Fruit fly (Drosophila melanogaster) whole organism, prepupa: ENCODE data around the gene CG13306.

Experiments
- Blimp-1 ChIP-seq: fragments of 200-800 bp; sonication (Bioruptor generic); optimal IDR thresholded peaks from 3 replicates; lab custom pipeline; 2017; ENCODE audit warnings: missing biosample characterization, missing genetic modification characterization, mild to moderate bottlenecking, moderate library complexity, missing genetic modification reagents
- CG10631 ChIP-seq: fragments of 200-800 bp; sonication (Bioruptor generic); optimal IDR thresholded peaks from 2 replicates; lab custom pipeline; 2016; ENCODE audit warnings: missing biosample characterization, missing genetic modification characterization
- CG11294 ChIP-seq: fragments of 200-800 bp; sonication (Bioruptor generic); IDR thresholded peaks from 2 replicates; pipeline ENCODE4 v1.3.6; 2022; ENCODE audit warnings: missing biosample characterization, missing genetic modification characterization
- CG11762 ChIP-seq: fragments of 200-800 bp; sonication (Bioruptor generic); optimal IDR thresholded peaks from 3 replicates; lab custom pipeline; 2016; ENCODE audit warnings: missing biosample characterization, missing genetic modification characterization; ENCODE audit not compliant: insufficient read depth
- CG11902 ChIP-seq: fragments of 200-800 bp; sonication (Bioruptor generic); optimal IDR thresholded peaks from 3 replicates; lab custom pipeline; 2016; ENCODE audit warnings: missing biosample characterization, missing genetic modification characterization
- CG15336 ChIP-seq: fragments of 200-800 bp; sonication (Bioruptor generic); IDR thresholded peaks from 2 replicates; pipeline ENCODE4 v1.3.6; 2022; ENCODE audit warnings: missing biosample characterization, missing genetic modification characterization
- CG1621 ChIP-seq: fragments of 200-800 bp; sonication (Bioruptor generic); optimal IDR thresholded peaks from 3 replicates; lab custom pipeline; 2018; ENCODE audit warnings: missing biosample characterization, mild to moderate bottlenecking, missing genetic modification characterization
- CG16779 ChIP-seq: fragments of 200-800 bp; sonication (Bioruptor generic); optimal IDR thresholded peaks from 3 replicates; lab custom pipeline; 2017; ENCODE audit warnings: missing biosample characterization, mild to moderate bottlenecking, missing genetic modification characterization
- CG3032 ChIP-seq: fragments of 200-800 bp; optimal IDR thresholded peaks from 2 replicates; lab custom pipeline; 2019; ENCODE audit warnings: missing biosample characterization, mild to moderate bottlenecking, missing genetic modification characterization, moderate library complexity
- CG31627 ChIP-seq: fragments of 200-800 bp; sonication (Bioruptor generic); optimal IDR thresholded peaks from 3 replicates; lab custom pipeline; 2016; ENCODE audit warnings: missing biosample characterization, missing genetic modification characterization
- CG32006 ChIP-seq: fragments of 200-800 bp; sonication (Bioruptor generic); optimal IDR thresholded peaks from 3 replicates; lab custom pipeline; 2017; ENCODE audit warnings: missing biosample characterization, mild to moderate bottlenecking, missing genetic modification characterization
- CG34406 ChIP-seq: fragments of 200-800 bp; sonication (Bioruptor generic); optimal IDR thresholded peaks from 3 replicates; lab custom pipeline; 2016; ENCODE audit warnings: missing biosample characterization, missing genetic modification characterization
- CG3919 ChIP-seq: fragments of 200-800 bp; sonication (Bioruptor generic); optimal IDR thresholded peaks from 3 replicates; lab custom pipeline; 2016; ENCODE audit warnings: missing biosample characterization, missing genetic modification characterization
- CG4318 ChIP-seq: fragments of 200-800 bp; sonication (Bioruptor generic); optimal IDR thresholded peaks from 3 replicates; lab custom pipeline; 2017; ENCODE audit warnings: missing biosample characterization, mild to moderate bottlenecking, missing genetic modification characterization
- CG6276 ChIP-seq: fragments of 200-800 bp; sonication (Bioruptor generic); optimal IDR thresholded peaks from 2 replicates; lab custom pipeline; 2017; ENCODE audit warnings: missing biosample characterization, mild to moderate bottlenecking, missing genetic modification characterization
- CG6792 ChIP-seq: fragments of 200-800 bp; sonication (Bioruptor generic); optimal IDR thresholded peaks from 3 replicates; lab custom pipeline; 2016; ENCODE audit warnings: missing biosample characterization, missing genetic modification characterization
- CG6854 ChIP-seq: fragments of 200-800 bp; sonication (Bioruptor generic); optimal IDR thresholded peaks from 2 replicates; lab custom pipeline; 2017; ENCODE audit warnings: missing biosample characterization, mild to moderate bottlenecking, missing genetic modification characterization
- CG7368 ChIP-seq: fragments of 200-800 bp; sonication (Bioruptor generic); optimal IDR thresholded peaks from 3 replicates; lab custom pipeline; 2016; ENCODE audit warnings: missing biosample characterization, missing genetic modification characterization
- CG8119 ChIP-seq: fragments of 200-800 bp; sonication (Bioruptor generic); IDR thresholded peaks from 3 replicates; pipeline ENCODE4 v1.3.6; 2022; ENCODE audit warnings: missing biosample characterization, missing genetic modification characterization
- CG8632 ChIP-seq: fragments of 200-800 bp; sonication (Bioruptor generic); optimal IDR thresholded peaks from 3 replicates; lab custom pipeline; 2016; ENCODE audit warnings: missing biosample characterization, missing genetic modification characterization
- Eip75B ChIP-seq: fragments of 200-800 bp; sonication (Bioruptor generic); optimal IDR thresholded peaks from 3 replicates; lab custom pipeline; 2016; ENCODE audit warnings: missing biosample characterization, missing genetic modification characterization
- Eip78C ChIP-seq: fragments of 200-800 bp; sonication (Bioruptor generic); peaks from one replicate; lab custom pipeline; 2016; ENCODE audit warnings: missing biosample characterization, missing genetic modification characterization
- Eip93F ChIP-seq: fragments of 200-800 bp; sonication (Bioruptor generic); optimal IDR thresholded peaks from 2 replicates; lab custom pipeline; 2016; ENCODE audit warnings: missing biosample characterization, mild to moderate bottlenecking, missing genetic modification characterization
- Ets21C ChIP-seq: fragments of 200-800 bp; sonication (Bioruptor generic); optimal IDR thresholded peaks from 3 replicates; lab custom pipeline; 2016; ENCODE audit warnings: missing biosample characterization, missing genetic modification characterization
- Ets96B ChIP-seq: fragments of 200-800 bp; optimal IDR thresholded peaks from 2 replicates; lab custom pipeline; 2019; ENCODE audit warnings: missing biosample characterization, mild to moderate bottlenecking, missing genetic modification characterization, moderate library complexity
- Gug ChIP-seq: fragments of 200-800 bp; sonication (Bioruptor generic); IDR thresholded peaks from 2 replicates; pipeline ENCODE4 v1.3.6; 2022; ENCODE audit warnings: missing biosample characterization, missing genetic modification characterization
- Hr38 ChIP-seq: sonication (Bioruptor generic); optimal IDR thresholded peaks from 2 replicates; lab custom pipeline; 2016; ENCODE audit warnings: missing biosample characterization, missing genetic modification characterization
- Hr39 ChIP-seq: fragments of 200-800 bp; sonication (Bioruptor generic); optimal IDR thresholded peaks from 2 replicates; lab custom pipeline; 2016; ENCODE audit warnings: missing biosample characterization, missing genetic modification characterization
- Hr4 ChIP-seq: fragments of 200-800 bp; sonication (Bioruptor generic); optimal IDR thresholded peaks from 3 replicates; lab custom pipeline; 2016; ENCODE audit warnings: missing biosample characterization, missing genetic modification characterization
- Lpt ChIP-seq: fragments of 200-800 bp; sonication (Bioruptor generic); optimal IDR thresholded peaks from 3 replicates; lab custom pipeline; 2016; ENCODE audit warnings: missing biosample characterization, missing genetic modification characterization
- OdsH ChIP-seq: fragments of 200-800 bp; sonication (Bioruptor generic); optimal IDR thresholded peaks from 3 replicates; lab custom pipeline; 2016; ENCODE audit warnings: missing biosample characterization, missing genetic modification characterization
- Smox ChIP-seq: fragments of 200-800 bp; sonication (Bioruptor generic); optimal IDR thresholded peaks from 3 replicates; lab custom pipeline; 2016; ENCODE audit warnings: missing biosample characterization, missing genetic modification characterization
- Sox102F ChIP-seq: fragments of 200-800 bp; sonication (Bioruptor generic); optimal IDR thresholded peaks from 2 replicates; lab custom pipeline; 2016; ENCODE audit warnings: missing biosample characterization, mild to moderate bottlenecking, missing genetic modification characterization
- Sox14 ChIP-seq: fragments of 200-800 bp; sonication (Bioruptor generic); optimal IDR thresholded peaks from 3 replicates; lab custom pipeline; 2016; ENCODE audit warnings: missing biosample characterization, missing genetic modification characterization
- Sox15 ChIP-seq: fragments of 200-800 bp; sonication (Bioruptor generic); optimal IDR thresholded peaks from 3 replicates; lab custom pipeline; 2016; ENCODE audit warnings: missing biosample characterization, missing genetic modification characterization
- acj6 ChIP-seq: fragments of 200-800 bp; sonication (Bioruptor generic); optimal IDR thresholded peaks from 3 replicates; lab custom pipeline; 2016; ENCODE audit warnings: missing biosample characterization, missing genetic modification characterization
- cyc ChIP-seq: fragments of 200-800 bp; sonication (Bioruptor generic); optimal IDR thresholded peaks from 3 replicates; lab custom pipeline; 2016; ENCODE audit warnings: missing biosample characterization, missing genetic modification characterization
- dac ChIP-seq: fragments of 200-800 bp; sonication (Bioruptor generic); optimal IDR thresholded peaks from 2 replicates; lab custom pipeline; 2017; ENCODE audit warnings: missing biosample characterization, mild to moderate bottlenecking, missing genetic modification characterization
- dsx ChIP-seq: fragments of 200-800 bp; optimal IDR thresholded peaks from 3 replicates; lab custom pipeline; 2019; ENCODE audit warnings: missing biosample characterization, mild to moderate bottlenecking, missing genetic modification characterization, moderate library complexity; ENCODE audit not compliant: poor library complexity, severe bottlenecking
- eg ChIP-seq: fragments of 200-800 bp; sonication (Bioruptor generic); IDR thresholded peaks from 3 replicates; pipeline ENCODE4 v1.3.6; 2022; ENCODE audit warnings: missing biosample characterization, missing genetic modification characterization
- esn ChIP-seq: fragments of 200-800 bp; sonication (Bioruptor generic); optimal IDR thresholded peaks from 2 replicates; lab custom pipeline; 2016; ENCODE audit warnings: missing biosample characterization, mild to moderate bottlenecking, missing genetic modification characterization, moderate library complexity
- fd59A ChIP-seq: fragments of 200-800 bp; sonication (Bioruptor generic); optimal IDR thresholded peaks from 2 replicates; lab custom pipeline; 2017; ENCODE audit warnings: missing biosample characterization, mild to moderate bottlenecking, missing genetic modification characterization, missing genetic modification reagents
- fd85E ChIP-seq: fragments of 200-800 bp; sonication (Bioruptor generic); optimal IDR thresholded peaks from 3 replicates; lab custom pipeline; 2016; ENCODE audit warnings: missing biosample characterization, missing genetic modification characterization
- fkh ChIP-seq: fragments of 200-800 bp; sonication (Bioruptor generic); optimal IDR thresholded peaks from 3 replicates; lab custom pipeline; 2017; ENCODE audit warnings: missing biosample characterization, mild to moderate bottlenecking, missing genetic modification characterization, moderate library complexity
- lz ChIP-seq: fragments of 200-800 bp; sonication (Bioruptor generic); optimal IDR thresholded peaks from 3 replicates; lab custom pipeline; 2016; ENCODE audit warnings: missing biosample characterization, missing genetic modification characterization
- net ChIP-seq: fragments of 200-800 bp; sonication (Bioruptor generic); optimal IDR thresholded peaks from 3 replicates; lab custom pipeline; 2016; ENCODE audit warnings: missing biosample characterization, missing genetic modification characterization
- pdm3 ChIP-seq: fragments of 200-800 bp; sonication (Bioruptor generic); optimal IDR thresholded peaks from 3 replicates; lab custom pipeline; 2016; ENCODE audit warnings: missing biosample characterization, missing genetic modification characterization
- salr ChIP-seq, 2 experiments: fragments of 200-800 bp; sonication (Bioruptor generic); optimal IDR thresholded peaks; 3 replicates each; lab custom pipeline; 2016 to 2018; ENCODE audit warnings: missing biosample characterization in 2 of 2, missing genetic modification characterization in 2 of 2, mild to moderate bottlenecking in 1 of 2
- spab ChIP-seq: fragments of 200-800 bp; sonication (Bioruptor generic); optimal IDR thresholded peaks from 2 replicates; lab custom pipeline; 2017; ENCODE audit warnings: missing biosample characterization, mild to moderate bottlenecking, missing genetic modification characterization, missing genetic modification reagents
- ss ChIP-seq, 2 experiments: fragments of 200-800 bp; sonication (Bioruptor generic); optimal IDR thresholded peaks; 2 replicates in 1 of 2; 3 replicates in 1 of 2; lab custom pipeline; 2017 to 2018; ENCODE audit warnings: mild to moderate bottlenecking in 2 of 2, missing biosample characterization in 2 of 2, missing genetic modification characterization in 2 of 2, moderate library complexity in 1 of 2
- svp ChIP-seq: fragments of 200-800 bp; sonication (Bioruptor generic); peaks from one replicate; lab custom pipeline; 2016; ENCODE audit warnings: missing biosample characterization, missing genetic modification characterization
- topi ChIP-seq: fragments of 200-800 bp; sonication (Bioruptor generic); optimal IDR thresholded peaks from 3 replicates; lab custom pipeline; 2016; ENCODE audit warnings: missing biosample characterization, missing genetic modification characterization
- vri ChIP-seq: fragments of 200-800 bp; sonication (Bioruptor generic); optimal IDR thresholded peaks from 3 replicates; lab custom pipeline; 2016; ENCODE audit warnings: missing biosample characterization, mild to moderate bottlenecking, missing genetic modification characterization

CG13306 gene

dm6 chr3L:8763794-8764193 lies 14.3 kb upstream of the CG13306 start:
- TF ChIP-seq dac (GFP tag; lab: Kevin White, UChicago) (no peak), dsx (GFP tag; lab: Kevin White, UChicago) (no peak), OdsH (GFP tag; lab: Kevin White, UChicago) (peak; percentile 27), Sox102F (GFP tag; lab: Kevin White, UChicago) (peak; percentile 71), salr (GFP tag; optimal IDR thresholded peaks at IDR 0.05; lab: Kevin White, UChicago) (no peak), Smox (GFP tag; lab: Kevin White, UChicago) (peak; percentile 69), CG32006 (GFP tag; lab: Kevin White, UChicago) (no peak), Eip75B (GFP tag; lab: Kevin White, UChicago) (no peak), Eip93F (no peak), Sox15 (GFP tag; lab: Kevin White, UChicago) (peak; percentile 29), fd85E (GFP tag; lab: Kevin White, UChicago) (no peak), CG34406 (GFP tag; lab: Kevin White, UChicago) (peak; percentile 48), Ets96B (tag; lab: Kevin White, UChicago) (no peak), cyc (peak; percentile 69), CG4318 (no peak), Blimp-1 (GFP tag; lab: Kevin White, UChicago) (no peak), esn (peak; percentile 62), CG8119 (GFP tag; lab: Robert Waterston, UW) (no peak), CG6854 (GFP tag; lab: Kevin White, UChicago) (no peak), Eip78C (peak; percentile 69), Sox14 (GFP tag; lab: Kevin White, UChicago) (peak; percentile 27), CG16779 (tag; lab: Kevin White, UChicago) (no peak), eg (GFP tag; lab: Robert Waterston, UW) (no peak), ss (GFP tag; optimal IDR thresholded peaks at IDR 0.05; lab: Kevin White, UChicago) (no peak), acj6 (peak; percentile 32), CG8632 (GFP tag; lab: Kevin White, UChicago) (peak; percentile 16), Lpt (GFP tag; lab: Kevin White, UChicago) (no peak), svp (GFP tag; lab: Kevin White, UChicago) (peak; percentile 91), Hr39 (GFP tag; lab: Kevin White, UChicago) (peak; percentile 73), lz (GFP tag; lab: Kevin White, UChicago) (peak; percentile 39), Gug (GFP tag; lab: Robert Waterston, UW) (no peak), CG6276 (GFP tag; lab: Kevin White, UChicago) (no peak), CG3032 (tag; lab: Kevin White, UChicago) (no peak), net (GFP tag; lab: Kevin White, UChicago) (no peak), CG11902 (peak; percentile 34), topi (GFP tag; lab: Kevin White, UChicago) (peak; percentile 81), vri (GFP tag; lab: Kevin White, UChicago) (no peak), pdm3 (peak; percentile 32), CG1621 (no peak), Ets21C (GFP tag; lab: Kevin White, UChicago) (peak; percentile 50), CG6792 (no peak), spab (GFP tag; lab: Kevin White, UChicago) (no peak), Hr38 (GFP tag; lab: Kevin White, UChicago) (no peak), CG10631 (no peak), CG15336 (GFP tag; lab: Robert Waterston, UW) (no peak), CG7368 (GFP tag; lab: Kevin White, UChicago) (no peak), CG3919 (peak; percentile 5), CG11762 (no peak), CG11294 (GFP tag; lab: Robert Waterston, UW) (no peak), Hr4 (no peak), CG31627 (GFP tag; lab: Kevin White, UChicago) (peak; percentile 80), fkh (GFP tag; lab: Kevin White, UChicago) (no peak), fd59A (GFP tag; lab: Kevin White, UChicago) (no peak)
